Worm (Caenorhabditis elegans): ENCODE results near the gene bar-1.

The bar-1 gene

ce11 chrX:7210467-7211107, 40.2 kb upstream of the bar-1 start:
- TF ChIP-seq cebp-2 (GFP tag; IDR thresholded peaks at IDR 0.05) (no peak), athp-1 (tag; optimal IDR thresholded peaks at IDR 0.05) (no peak), efl-1 (GFP tag; optimal IDR thresholded peaks at IDR 0.05) (no peak), Y95B8A.8 (GFP tag; IDR thresholded peaks at IDR 0.05) (no peak), let-526 (GFP tag; IDR thresholded peaks at IDR 0.05) (no peak), nfyb-1 (GFP tag; IDR thresholded peaks at IDR 0.05) (no peak), lin-54 (GFP tag; optimal IDR thresholded peaks at IDR 0.05) (no peak), Y56A3A.18 (GFP tag; IDR thresholded peaks at IDR 0.05) (no peak), hlh-12 (tag; optimal IDR thresholded peaks at IDR 0.05) (no peak), tbp1 (GFP tag; optimal IDR thresholded peaks at IDR 0.05) (no peak), K12H6.12 (tag; optimal IDR thresholded peaks at IDR 0.05) (no peak), F22D6.2 (tag; optimal IDR thresholded peaks at IDR 0.05) (no peak), dpl-1 (GFP tag; optimal IDR thresholded peaks at IDR 0.05) (no peak)

ce11 chrX:7209151-7209550, 38.7 kb upstream of the bar-1 start:
- no peak for TF ChIP-seq ceh-58 (GFP tag; IDR thresholded peaks at IDR 0.05)
- TF ChIP-seq lin-26 (GFP tag; IDR thresholded peaks at IDR 0.05) = no peak
- TF ChIP-seq rcor-1 (GFP tag; IDR thresholded peaks at IDR 0.05) = no peak
- no peak for TF ChIP-seq ceh-40 (GFP tag; IDR thresholded peaks at IDR 0.05)
- TF ChIP-seq ccch-3 (GFP tag; optimal IDR thresholded peaks at IDR 0.05) = no peak
- TF ChIP-seq bed-2 (GFP tag; IDR thresholded peaks at IDR 0.05) = no peak
- TF ChIP-seq nhr-90 (tag; optimal IDR thresholded peaks at IDR 0.05) = no peak

- TF ChIP-seq nhr-120 (GFP tag; IDR thresholded peaks at IDR 0.05) (no peak), F22D6.2 (tag; optimal IDR thresholded peaks at IDR 0.05) (no peak), fkh-3 (tag; optimal IDR thresholded peaks at IDR 0.05) (no peak), hlh-12 (tag; optimal IDR thresholded peaks at IDR 0.05) (no peak), ceh-27 (GFP tag; optimal IDR thresholded peaks at IDR 0.05) (no peak), snpc-1.1 (tag; optimal IDR thresholded peaks at IDR 0.05; ENCODE audit: insufficient read depth) (no peak), Y56A3A.18 (GFP tag; IDR thresholded peaks at IDR 0.05) (no peak), ztf-6 (GFP tag; IDR thresholded peaks at IDR 0.05) (no peak), ets-4 (GFP tag; optimal IDR thresholded peaks at IDR 0.05) (no peak), tlf-1 (GFP tag; optimal IDR thresholded peaks at IDR 0.05) (no peak), ekl-4 (GFP tag; IDR thresholded peaks at IDR 0.05) (no peak)
These were observed 36.0 kb upstream of the bar-1 start, which contains the start of gene ZK867.2 for ce11 chrX:7206419-7206818. Gene ZK867.2 (plus strand): TSS chrX:7206719.

- TF ChIP-seq ztf-3 (GFP tag; optimal IDR thresholded peaks at IDR 0.05) = no peak
- TF ChIP-seq attf-3 (GFP tag; conservative IDR thresholded peaks at IDR 0.05) = no peak
These were observed 34.8 kb upstream of the bar-1 start, which contains the start of gene C55B6.5 for ce11 chrX:7205195-7205594. Gene C55B6.5 (minus strand): TSS chrX:7205295.

ce11 chrX:7204175-7204574, 33.8 kb upstream of the bar-1 start:
- TF ChIP-seq B0261.1 (tag; optimal IDR thresholded peaks at IDR 0.05) = no peak
- no peak for TF ChIP-seq rpc-1 (optimal IDR thresholded peaks at IDR 0.05)
- TF ChIP-seq rpc-1 (tag; optimal IDR thresholded peaks at IDR 0.05) = no peak
- TF ChIP-seq nhr-120 (GFP tag; IDR thresholded peaks at IDR 0.05) = no peak

All from whole organism, young adult.